Worm (Caenorhabditis elegans) whole organism, L4 larva: ENCODE results near the gene snt-1.

Experiments
- F10B5.3 ChIP-seq: sonication (generic microtip); optimal IDR thresholded peaks from 2 replicates; lab custom pipeline; 2016; ENCODE audit warnings: mild to moderate bottlenecking, missing genetic modification characterization, missing compliant biosample characterization
- R02D3.7 ChIP-seq: fragments of 150-350 bp; sonication (generic microtip); optimal IDR thresholded peaks from 3 replicates; lab custom pipeline; 2014; ENCODE audit warnings: missing biosample characterization, missing genetic modification characterization
- ceh-28 ChIP-seq: fragments of 150-350 bp; optimal IDR thresholded peaks from 2 replicates; lab custom pipeline; 2014; ENCODE audit warnings: missing biosample characterization, missing genetic modification reagents, missing genetic modification characterization
- ceh-82 ChIP-seq: sonication (generic microtip); optimal IDR thresholded peaks from 2 replicates; lab custom pipeline; 2017; ENCODE audit warnings: missing biosample characterization, missing genetic modification characterization
- lim-7 ChIP-seq: fragments of 200-800 bp; sonication (Bioruptor generic); IDR thresholded peaks from 2 replicates; pipeline ENCODE4 v1.3.6; 2022; ENCODE audit warnings: missing genetic modification characterization, missing compliant biosample characterization
- lin-39 ChIP-seq: fragments of 150-350 bp; optimal IDR thresholded peaks from 2 replicates; lab custom pipeline; 2014; ENCODE audit warnings: missing biosample characterization, missing genetic modification reagents, missing genetic modification characterization
- nhr-11 ChIP-seq: fragments of 150-350 bp; optimal IDR thresholded peaks from 2 replicates; lab custom pipeline; 2014; ENCODE audit warnings: missing biosample characterization, missing genetic modification characterization
- nhr-28 ChIP-seq: fragments of 150-350 bp; optimal IDR thresholded peaks from 2 replicates; lab custom pipeline; 2014; ENCODE audit warnings: missing biosample characterization, missing genetic modification characterization
- nhr-6 ChIP-seq: fragments of 150-350 bp; optimal IDR thresholded peaks from 2 replicates; lab custom pipeline; 2014; ENCODE audit warnings: missing biosample characterization, missing genetic modification characterization
- rbr-2 ChIP-seq: sonication (generic microtip); optimal IDR thresholded peaks from 2 replicates; lab custom pipeline; 2016; ENCODE audit warnings: missing genotype, missing genetic modification characterization, missing compliant biosample characterization
- snpc-4 ChIP-seq: fragments of 150-350 bp; optimal IDR thresholded peaks from 2 replicates; lab custom pipeline; 2014; ENCODE audit warnings: missing biosample characterization, missing genetic modification characterization
- zag-1 ChIP-seq: fragments of 150-350 bp; optimal IDR thresholded peaks from 2 replicates; lab custom pipeline; 2014; ENCODE audit warnings: missing biosample characterization, missing genetic modification characterization

ce11 chrII:6824524-6824923, 13.8 kb downstream of the snt-1 start:
- TF ChIP-seq F10B5.3 (tag; lab: Kevin White, UChicago) (no peak), ceh-28 (tag; lab: Kevin White, UChicago) (no peak), ceh-82 (tag; lab: Kevin White, UChicago) (no peak), R02D3.7 (tag; lab: Kevin White, UChicago) (no peak), snpc-4 (no peak), zag-1 (no peak), nhr-28 (tag; lab: Kevin White, UChicago) (peak; percentile 96), nhr-6 (tag; lab: Kevin White, UChicago) (peak; percentile 18), nhr-11 (tag; lab: Kevin White, UChicago) (no peak), lin-39 (tag; lab: Kevin White, UChicago) (no peak), lim-7 (GFP tag; lab: Robert Waterston, UW) (no peak), rbr-2 (no peak)
